Fruit fly (Drosophila melanogaster): ENCODE results near the gene CG5676.

Gene CG5676

dm6 chr2L:10206633-10207162, 49.0 kb downstream of the CG5676 start, which contains the start of gene Snx17 (continued):
- no peak for TF ChIP-seq chinmo (GFP tag; IDR thresholded peaks at IDR 0.05; ENCODE audit: partially characterized antibody)
- no peak for TF ChIP-seq Dfd (GFP tag; optimal IDR thresholded peaks at IDR 0.05)
- TF ChIP-seq Mes4 (GFP tag; optimal IDR thresholded peaks at IDR 0.05): no peak
- TF ChIP-seq MESR4 (GFP tag; optimal IDR thresholded peaks at IDR 0.05): peak; percentile 67
- no peak for TF ChIP-seq CG2875 (GFP tag; optimal IDR thresholded peaks at IDR 0.05)
- TF ChIP-seq odd (GFP tag; optimal IDR thresholded peaks at IDR 0.05): no peak
- TF ChIP-seq CG15601 (tag; optimal IDR thresholded peaks at IDR 0.05): no peak
- no peak for TF ChIP-seq CG8290 (GFP tag; optimal IDR thresholded peaks at IDR 0.05)
- TF ChIP-seq CG8290 (tag; optimal IDR thresholded peaks at IDR 0.05): no peak
- TF ChIP-seq CG12299 (tag; optimal IDR thresholded peaks at IDR 0.05): no peak
- no peak for TF ChIP-seq toy (GFP tag; IDR thresholded peaks at IDR 0.05)
- TF ChIP-seq trem (tag; optimal IDR thresholded peaks at IDR 0.05): no peak
- TF ChIP-seq Doc2 (GFP tag; IDR thresholded peaks at IDR 0.05): no peak
- TF ChIP-seq CG5953 (GFP tag; IDR thresholded peaks at IDR 0.05): no peak
- no peak for TF ChIP-seq psq (GFP tag; optimal IDR thresholded peaks at IDR 0.05)
- peak; percentile 12 for TF ChIP-seq YL-1 (GFP tag; optimal IDR thresholded peaks at IDR 0.05)
- TF ChIP-seq sna (GFP tag; IDR thresholded peaks at IDR 0.05; ENCODE audit: partially characterized antibody): no peak
- TF ChIP-seq bcd (GFP tag; optimal IDR thresholded peaks at IDR 0.05): no peak
- no peak for TF ChIP-seq CG11504 (tag; optimal IDR thresholded peaks at IDR 0.05)
- TF ChIP-seq CG3838 (GFP tag; optimal IDR thresholded peaks at IDR 0.05): no peak
- TF ChIP-seq gem (tag; optimal IDR thresholded peaks at IDR 0.05): no peak
- no peak for TF ChIP-seq btn (GFP tag; optimal IDR thresholded peaks at IDR 0.05)
- no peak for TF ChIP-seq CG16815 (GFP tag; optimal IDR thresholded peaks at IDR 0.05)
- TF ChIP-seq fd64A (GFP tag; optimal IDR thresholded peaks at IDR 0.05): no peak
- peak; percentile 52; the same call in 1 of the 2 replicates for TF ChIP-seq MBD-R2 (GFP tag; IDR thresholded peaks at IDR 0.05)
- TF ChIP-seq HLH54F (GFP tag; optimal IDR thresholded peaks at IDR 0.05): no peak
- TF ChIP-seq knrl (GFP tag; IDR thresholded peaks at IDR 0.05; ENCODE audit: partially characterized antibody): no peak
- no peak for TF ChIP-seq CG8765 (GFP tag; IDR thresholded peaks at IDR 0.05)
- TF ChIP-seq Oli (tag; optimal IDR thresholded peaks at IDR 0.05): no peak
- TF ChIP-seq pfk (GFP tag; optimal IDR thresholded peaks at IDR 0.05): no peak
- peak; percentile 29; the same call in 1 of the 3 replicates for TF ChIP-seq Dbx (GFP tag; IDR thresholded peaks at IDR 0.05)
- TF ChIP-seq grn (GFP tag; optimal IDR thresholded peaks at IDR 0.05): no peak
- TF ChIP-seq CG13775 (GFP tag; optimal IDR thresholded peaks at IDR 0.05): no peak
- TF ChIP-seq inv (GFP tag; IDR thresholded peaks at IDR 0.05; ENCODE audit: partially characterized antibody): no peak
- TF ChIP-seq Nf-YB (GFP tag; optimal IDR thresholded peaks at IDR 0.05): no peak
- TF ChIP-seq ash1 (GFP tag; optimal IDR thresholded peaks at IDR 0.05): no peak
- no peak for TF ChIP-seq al (GFP tag; IDR thresholded peaks at IDR 0.05)
- TF ChIP-seq CG13123 (GFP tag; optimal IDR thresholded peaks at IDR 0.05): no peak
- TF ChIP-seq NfI (GFP tag; optimal IDR thresholded peaks at IDR 0.05): no peak
- TF ChIP-seq CG30020 (tag; optimal IDR thresholded peaks at IDR 0.05): peak; percentile 19
- no peak for TF ChIP-seq dati (GFP tag; IDR thresholded peaks at IDR 0.05)
- TF ChIP-seq CG9609 (GFP tag; optimal IDR thresholded peaks at IDR 0.05): no peak
- no peak for TF ChIP-seq hb (GFP tag; IDR thresholded peaks at IDR 0.05; ENCODE audit: partially characterized antibody)
- peak in 1 of 2 experiments; percentile 31 for TF ChIP-seq crp (GFP tag; optimal IDR thresholded peaks at IDR 0.05)
- no peak for TF ChIP-seq zen (tag; optimal IDR thresholded peaks at IDR 0.05)
- no peak for TF ChIP-seq CG9437 (GFP tag; optimal IDR thresholded peaks at IDR 0.05)
- no peak for TF ChIP-seq CG10959 (GFP tag; IDR thresholded peaks at IDR 0.05)
- no peak for TF ChIP-seq CG11085 (GFP tag; IDR thresholded peaks at IDR 0.05)
- TF ChIP-seq cg (GFP tag; optimal IDR thresholded peaks at IDR 0.05): no peak
- peak; percentile 24; the same call in 1 of the 2 replicates for TF ChIP-seq bbx (GFP tag; IDR thresholded peaks at IDR 0.05; ENCODE audit: partially characterized antibody)

All from whole organism, embryonic.